Worm (Caenorhabditis elegans): ENCODE results near the gene Y45G12B.3.

- TF ChIP-seq nhr-237 (tag; optimal IDR thresholded peaks at IDR 0.05) (no peak), mdt-29 (GFP tag; IDR thresholded peaks at IDR 0.05) (no peak), ceh-82 (tag; optimal IDR thresholded peaks at IDR 0.05) (no peak), ces-1 (GFP tag; optimal IDR thresholded peaks at IDR 0.05) (no peak)
These were observed 29.5 kb downstream of the Y45G12B.3 start, which contains the start of gene W02G9.4 for ce11 chrV:2666600-2666999.
